Fruit fly (Drosophila melanogaster) whole organism, embryonic: ENCODE data around the gene beta'COP.
A peak's percentile ranks its signal among the peaks of the same experiment; 100 is the strongest.

ENCODE experiments used
- BEAF-32 ChIP-seq: fragments of 200-800 bp; sonication (Bioruptor generic); optimal IDR thresholded peaks from 3 replicates; lab custom pipeline; 2017; ENCODE audit warnings: missing biosample characterization, missing genetic modification characterization, mild to moderate bottlenecking, moderate library complexity, missing genetic modification reagents
- CG11085 ChIP-seq: fragments of 200-800 bp; sonication (Bioruptor generic); IDR thresholded peaks from 2 replicates; pipeline ENCODE4 v1.3.6; 2022; ENCODE audit warnings: missing biosample characterization, missing genetic modification characterization
- CG12391 ChIP-seq: fragments of 200-800 bp; sonication (Bioruptor generic); optimal IDR thresholded peaks from 3 replicates; lab custom pipeline; 2018; ENCODE audit warnings: missing biosample characterization, mild to moderate bottlenecking, missing genetic modification characterization, moderate library complexity
- CG14050 ChIP-seq: fragments of 200-800 bp; sonication (Bioruptor generic); IDR thresholded peaks from 3 replicates; pipeline ENCODE4 v1.3.6; 2022; ENCODE audit warnings: missing biosample characterization, missing genetic modification characterization
- CG14710 ChIP-seq: fragments of 200-800 bp; sonication (Bioruptor generic); optimal IDR thresholded peaks from 3 replicates; lab custom pipeline; 2019; ENCODE audit warnings: missing biosample characterization, mild to moderate bottlenecking, missing genetic modification characterization, moderate library complexity
- CG15479 ChIP-seq: fragments of 200-800 bp; sonication (Bioruptor generic); optimal IDR thresholded peaks from 3 replicates; lab custom pipeline; 2019; ENCODE audit warnings: missing biosample characterization, mild to moderate bottlenecking, missing genetic modification characterization, moderate library complexity
- CG15601 ChIP-seq: fragments of 200-800 bp; sonication (Bioruptor generic); optimal IDR thresholded peaks from 3 replicates; lab custom pipeline; 2019; ENCODE audit warnings: missing biosample characterization, mild to moderate bottlenecking, missing genetic modification characterization, moderate library complexity
- CG2875 ChIP-seq: fragments of 200-800 bp; sonication (Bioruptor generic); optimal IDR thresholded peaks from 2 replicates; lab custom pipeline; 2017; ENCODE audit warnings: missing biosample characterization, mild to moderate bottlenecking, missing genetic modification characterization, missing genetic modification reagents
- CG2889 ChIP-seq: fragments of 200-800 bp; sonication (Bioruptor generic); IDR thresholded peaks from 3 replicates; pipeline ENCODE4 v1.3.6; 2022; ENCODE audit warnings: missing biosample characterization, missing genetic modification characterization
- CG3163 ChIP-seq: fragments of 200-800 bp; sonication (Bioruptor generic); optimal IDR thresholded peaks from 3 replicates; lab custom pipeline; 2016; ENCODE audit warnings: missing biosample characterization, missing genetic modification characterization
- CG3281 ChIP-seq: fragments of 200-800 bp; sonication (Bioruptor generic); optimal IDR thresholded peaks from 3 replicates; lab custom pipeline; 2017; ENCODE audit warnings: missing biosample characterization, mild to moderate bottlenecking, missing genetic modification characterization
- CG8359 ChIP-seq: fragments of 200-800 bp; sonication (Bioruptor generic); optimal IDR thresholded peaks from 2 replicates; lab custom pipeline; 2017; ENCODE audit warnings: missing biosample characterization, mild to moderate bottlenecking, missing genetic modification characterization, borderline replicate concordance
- CG8478 ChIP-seq: fragments of >200 bp; optimal IDR thresholded peaks from 2 replicates; lab custom pipeline; 2018
- CG8765 ChIP-seq: fragments of 200-800 bp; sonication (Bioruptor generic); IDR thresholded peaks from 2 replicates; pipeline ENCODE4 v1.3.6; 2022; ENCODE audit warnings: missing biosample characterization, missing genetic modification characterization
- CkIIα-i1 ChIP-seq: fragments of 200-800 bp; sonication (Bioruptor generic); IDR thresholded peaks from 2 replicates; pipeline ENCODE4 v1.3.6; 2022; ENCODE audit warnings: missing biosample characterization, missing genetic modification characterization
- E2f2 ChIP-seq: fragments of 200-800 bp; sonication (Bioruptor generic); IDR thresholded peaks from 2 replicates; pipeline ENCODE4 v1.3.6; 2022; ENCODE audit warnings: missing biosample characterization, missing genetic modification characterization
- Ets97D ChIP-seq: fragments of 200-800 bp; sonication (Bioruptor generic); optimal IDR thresholded peaks from 3 replicates; lab custom pipeline; 2016; ENCODE audit warnings: missing biosample characterization, missing genetic modification characterization
- HLHmδ ChIP-seq: fragments of 200-800 bp; sonication (Bioruptor generic); optimal IDR thresholded peaks from 2 replicates; lab custom pipeline; 2018; ENCODE audit warnings: missing biosample characterization, mild to moderate bottlenecking, missing genetic modification characterization, moderate library complexity
- Hey ChIP-seq: fragments of 200-800 bp; sonication (Bioruptor generic); optimal IDR thresholded peaks from 3 replicates; lab custom pipeline; 2018; ENCODE audit warnings: missing biosample characterization, mild to moderate bottlenecking, missing genetic modification characterization
- Hmx ChIP-seq: fragments of 200-800 bp; sonication (Bioruptor generic); optimal IDR thresholded peaks from 2 replicates; lab custom pipeline; 2016; ENCODE audit warnings: missing biosample characterization, missing genetic modification characterization
- Lim3 ChIP-seq: fragments of 200-800 bp; sonication (Bioruptor generic); IDR thresholded peaks from 2 replicates; pipeline ENCODE4 v1.3.6; 2022; ENCODE audit warnings: missing biosample characterization, missing genetic modification characterization
- NFAT ChIP-seq: fragments of 200-800 bp; sonication (Bioruptor generic); IDR thresholded peaks from 2 replicates; pipeline ENCODE4 v1.3.6; 2022; ENCODE audit warnings: missing biosample characterization, missing genetic modification characterization
- NK7.1 ChIP-seq: fragments of 200-800 bp; sonication (Bioruptor generic); optimal IDR thresholded peaks from 3 replicates; lab custom pipeline; 2016; ENCODE audit warnings: missing biosample characterization, missing genetic modification characterization
- Opbp ChIP-seq: fragments of 200-800 bp; sonication (Bioruptor generic); IDR thresholded peaks from 3 replicates; pipeline ENCODE4 v1.3.6; 2022; ENCODE audit warnings: missing biosample characterization, missing genetic modification characterization; ENCODE audit not compliant: partially characterized antibody
- Spps ChIP-seq: fragments of 200-800 bp; sonication (Bioruptor generic); optimal IDR thresholded peaks from 2 replicates; lab custom pipeline; 2018; ENCODE audit warnings: missing biosample characterization, mild to moderate bottlenecking, missing genetic modification characterization
- TFAM ChIP-seq: fragments of 200-800 bp; sonication (Bioruptor generic); optimal IDR thresholded peaks from 2 replicates; lab custom pipeline; 2017; ENCODE audit warnings: missing biosample characterization, missing genetic modification characterization, inconsistent platforms
- bab2 ChIP-seq: fragments of 200-800 bp; sonication (Bioruptor generic); optimal IDR thresholded peaks from 2 replicates; lab custom pipeline; 2016; ENCODE audit warnings: missing biosample characterization, missing genetic modification characterization
- bowl ChIP-seq: fragments of 200-800 bp; sonication (Bioruptor generic); IDR thresholded peaks from 2 replicates; pipeline ENCODE4 v1.3.6; 2022; ENCODE audit warnings: missing biosample characterization, missing genetic modification characterization
- btn ChIP-seq: fragments of 200-800 bp; sonication (Bioruptor generic); optimal IDR thresholded peaks from 2 replicates; lab custom pipeline; 2016; ENCODE audit warnings: missing biosample characterization, missing genetic modification characterization
- corto ChIP-seq: fragments of 200-800 bp; sonication (Bioruptor generic); optimal IDR thresholded peaks from 2 replicates; lab custom pipeline; 2016; ENCODE audit warnings: missing biosample characterization, mild to moderate bottlenecking, missing genetic modification characterization, moderate library complexity
- croc ChIP-seq: fragments of 200-800 bp; sonication (Bioruptor generic); conservative IDR thresholded peaks from 3 replicates; pipeline ENCODE4 v1.3.6; 2022; ENCODE audit warnings: missing biosample characterization, missing genetic modification characterization
- dmrt99B ChIP-seq: fragments of 200-800 bp; sonication (Bioruptor generic); optimal IDR thresholded peaks from 2 replicates; lab custom pipeline; 2018; ENCODE audit warnings: missing biosample characterization, mild to moderate bottlenecking, missing genetic modification characterization, moderate library complexity
- ems ChIP-seq: fragments of 200-800 bp; sonication (Bioruptor generic); optimal IDR thresholded peaks from 3 replicates; lab custom pipeline; 2016; ENCODE audit warnings: missing biosample characterization, missing genetic modification characterization
- esg ChIP-seq: fragments of 200-800 bp; sonication (Bioruptor generic); conservative IDR thresholded peaks from 2 replicates; pipeline ENCODE4 v1.3.6; 2022; ENCODE audit warnings: missing biosample characterization, missing genetic modification characterization
- fu2 ChIP-seq: fragments of 200-800 bp; sonication (Bioruptor generic); optimal IDR thresholded peaks from 2 replicates; lab custom pipeline; 2016; ENCODE audit warnings: missing biosample characterization, missing genetic modification characterization
- gsb ChIP-seq: fragments of 200-800 bp; sonication (Bioruptor generic); IDR thresholded peaks from 2 replicates; pipeline ENCODE4 v1.3.6; 2022; ENCODE audit warnings: missing biosample characterization, missing genetic modification characterization
- kay ChIP-seq: fragments of 200-800 bp; sonication (Bioruptor generic); optimal IDR thresholded peaks from 2 replicates; lab custom pipeline; 2016; ENCODE audit warnings: missing biosample characterization, missing genetic modification characterization
- klu ChIP-seq: fragments of 200-800 bp; sonication (Bioruptor generic); IDR thresholded peaks from 2 replicates; pipeline ENCODE4 v1.3.6; 2022; ENCODE audit warnings: missing biosample characterization, missing genetic modification characterization
- knrl ChIP-seq: fragments of 200-800 bp; sonication (Bioruptor generic); IDR thresholded peaks from 3 replicates; pipeline ENCODE4 v1.3.6; 2022; ENCODE audit warnings: missing biosample characterization, missing genetic modification characterization; ENCODE audit not compliant: partially characterized antibody
- nerfin-2 ChIP-seq: fragments of 200-800 bp; sonication (Bioruptor generic); IDR thresholded peaks from 2 replicates; pipeline ENCODE4 v1.3.6; 2022; ENCODE audit warnings: missing biosample characterization, missing genetic modification characterization; ENCODE audit not compliant: partially characterized antibody
- ro ChIP-seq: fragments of 200-800 bp; sonication (Bioruptor generic); IDR thresholded peaks from 2 replicates; pipeline ENCODE4 v1.3.6; 2022; ENCODE audit warnings: missing biosample characterization, missing genetic modification characterization
- run ChIP-seq: fragments of 200-800 bp; sonication (Bioruptor generic); optimal IDR thresholded peaks from 3 replicates; lab custom pipeline; 2018; ENCODE audit warnings: missing biosample characterization, mild to moderate bottlenecking, missing genetic modification characterization
- sima ChIP-seq: fragments of 200-800 bp; sonication (Bioruptor generic); optimal IDR thresholded peaks from 2 replicates; lab custom pipeline; 2016; ENCODE audit warnings: missing biosample characterization, missing genetic modification characterization
- sug ChIP-seq: fragments of 200-800 bp; optimal IDR thresholded peaks from 2 replicates; lab custom pipeline; 2019; ENCODE audit warnings: missing biosample characterization, mild to moderate bottlenecking, missing genetic modification characterization, moderate library complexity
- tap ChIP-seq: fragments of 200-800 bp; optimal IDR thresholded peaks from 3 replicates; lab custom pipeline; 2019; ENCODE audit warnings: missing biosample characterization, mild to moderate bottlenecking, missing genetic modification characterization, moderate library complexity
- tup ChIP-seq: fragments of 200-800 bp; sonication (Bioruptor generic); optimal IDR thresholded peaks from 2 replicates; lab custom pipeline; 2016; ENCODE audit warnings: missing biosample characterization, mild to moderate bottlenecking, missing genetic modification characterization, moderate library complexity
- twi ChIP-seq: fragments of 200-800 bp; optimal IDR thresholded peaks from 2 replicates; lab custom pipeline; 2019; ENCODE audit warnings: missing biosample characterization, mild to moderate bottlenecking, missing genetic modification characterization, moderate library complexity
- unpg ChIP-seq: fragments of 200-800 bp; sonication (Bioruptor generic); optimal IDR thresholded peaks from 3 replicates; lab custom pipeline; 2018; ENCODE audit warnings: missing biosample characterization, mild to moderate bottlenecking, missing genetic modification characterization, moderate library complexity
- usp ChIP-seq: fragments of >200 bp; optimal IDR thresholded peaks from 2 replicates; lab custom pipeline; 2017; ENCODE audit warnings: missing biosample characterization, missing genetic modification characterization

Gene beta'COP

dm6 chr2L:13373435-13374242, 5.1 kb upstream of the beta'COP start, which contains the start of the genes Bdp1 and CG6565 (continued):
- peak; percentile 93 for TF ChIP-seq Hmx
- no peak for TF ChIP-seq usp (GFP tag; lab: Kevin White, UChicago)
- peak; percentile 76 for TF ChIP-seq E2f2 (GFP tag; lab: Robert Waterston, UW)
- peak; percentile 84 for TF ChIP-seq Lim3 (GFP tag; lab: Robert Waterston, UW)
- peak; percentile 77 for TF ChIP-seq CG15479 (GFP tag; lab: Kevin White, UChicago)
- TF ChIP-seq corto (GFP tag; lab: Kevin White, UChicago), result peak; percentile 83
- peak; percentile 95; the same call in 1 of the 2 replicates for TF ChIP-seq CG8765 (GFP tag; lab: Robert Waterston, UW)
- TF ChIP-seq kay, result peak; percentile 95
- TF ChIP-seq Hey (tag; lab: Kevin White, UChicago), result peak; percentile 85
- TF ChIP-seq CG2875 (GFP tag; lab: Kevin White, UChicago), result peak; percentile 93
- peak; percentile 75 for TF ChIP-seq tap (tag; lab: Kevin White, UChicago)
- peak; percentile 96 for TF ChIP-seq CG3281
- TF ChIP-seq gsb (GFP tag; lab: Robert Waterston, UW), result peak; percentile 89
- TF ChIP-seq Opbp (GFP tag; lab: Robert Waterston, UW), result no peak
- peak; percentile 92 for TF ChIP-seq Spps
- TF ChIP-seq BEAF-32 (GFP tag; lab: Kevin White, UChicago), result peak; percentile 70
- peak; percentile 67; the same call in 1 of the 2 replicates for TF ChIP-seq CkIIα-i1 (GFP tag; lab: Robert Waterston, UW)
- TF ChIP-seq btn (GFP tag; lab: Kevin White, UChicago), result peak; percentile 96
- TF ChIP-seq CG8359 (GFP tag; lab: Kevin White, UChicago), result peak; percentile 77
- peak; percentile 94 for TF ChIP-seq tup (GFP tag; lab: Kevin White, UChicago)
- peak; percentile 95 for TF ChIP-seq sug (tag; lab: Kevin White, UChicago)
- peak; percentile 99 for TF ChIP-seq fu2 (GFP tag; lab: Kevin White, UChicago)
- TF ChIP-seq knrl (GFP tag; lab: Robert Waterston, UW), result peak; percentile 63
- peak; percentile 95 for TF ChIP-seq croc (GFP tag; lab: Robert Waterston, UW)
- TF ChIP-seq NK7.1 (GFP tag; lab: Kevin White, UChicago), result peak; percentile 95
- peak; percentile 90 for TF ChIP-seq NFAT (GFP tag; lab: Robert Waterston, UW)
- TF ChIP-seq bab2 (GFP tag; lab: Kevin White, UChicago), result peak; percentile 99
- TF ChIP-seq CG8478 (lab: Kevin White, UChicago), result no peak
- TF ChIP-seq esg (GFP tag; lab: Robert Waterston, UW), result peak; percentile 97
- TF ChIP-seq dmrt99B (tag; lab: Kevin White, UChicago), result peak; percentile 95
- peak; percentile 75 for TF ChIP-seq TFAM (GFP tag; lab: Kevin White, UChicago)
- peak; percentile 92 for TF ChIP-seq CG14050 (GFP tag; lab: Robert Waterston, UW)
- no peak for TF ChIP-seq nerfin-2 (GFP tag; lab: Robert Waterston, UW)
- peak; percentile 93 for TF ChIP-seq CG15601 (tag; lab: Kevin White, UChicago)
- peak; percentile 94 for TF ChIP-seq unpg (GFP tag; lab: Kevin White, UChicago)
- peak; percentile 82 for TF ChIP-seq run (tag; lab: Kevin White, UChicago)
- TF ChIP-seq twi (tag; lab: Kevin White, UChicago), result peak; percentile 94
- TF ChIP-seq ro, result peak; percentile 90
- no peak for TF ChIP-seq HLHmδ (GFP tag; lab: Kevin White, UChicago)
- TF ChIP-seq CG3163, result peak; percentile 91
- peak; percentile 68; the same call in 1 of the 2 replicates for TF ChIP-seq bowl (GFP tag; lab: Robert Waterston, UW)
- peak; percentile 90 for TF ChIP-seq CG2889 (GFP tag; lab: Robert Waterston, UW)
- peak; percentile 95 for TF ChIP-seq Ets97D (GFP tag; lab: Kevin White, UChicago)
- peak; percentile 93 for TF ChIP-seq CG11085 (GFP tag; lab: Robert Waterston, UW)
- TF ChIP-seq CG14710 (tag; lab: Kevin White, UChicago), result peak; percentile 98
- TF ChIP-seq ems (GFP tag; lab: Kevin White, UChicago), result peak; percentile 98
- TF ChIP-seq sima (GFP tag; lab: Kevin White, UChicago), result peak; percentile 91
- TF ChIP-seq CG12391 (tag; lab: Kevin White, UChicago), result peak; percentile 98
- peak; percentile 97 for TF ChIP-seq klu (GFP tag; lab: Robert Waterston, UW)
